Worm (Caenorhabditis elegans) whole organism, L4 larva: ENCODE results near the gene tmem-17.

Source experiments
- D1046.2 ChIP-seq: fragments of 200-800 bp; sonication (Bioruptor generic); IDR thresholded peaks from 2 replicates; pipeline ENCODE4 v1.3.6; 2022; ENCODE audit warnings: missing genetic modification characterization, missing compliant biosample characterization
- F26F4.8 ChIP-seq: fragments of 200-800 bp; sonication (Bioruptor generic); conservative IDR thresholded peaks from 2 replicates; pipeline ENCODE4 v1.3.6; 2022; ENCODE audit warnings: missing genetic modification characterization, missing compliant biosample characterization
- R02D3.7 ChIP-seq: fragments of 150-350 bp; sonication (generic microtip); optimal IDR thresholded peaks from 3 replicates; lab custom pipeline; 2014; ENCODE audit warnings: missing biosample characterization, missing genetic modification characterization
- T20F7.1 ChIP-seq: fragments of 200-800 bp; sonication (Bioruptor generic); optimal IDR thresholded peaks from 2 replicates; lab custom pipeline; 2018; ENCODE audit warnings: mild to moderate bottlenecking, missing genetic modification characterization, missing compliant biosample characterization
- T26A8.4 ChIP-seq: fragments of 200-800 bp; sonication (Bioruptor generic); IDR thresholded peaks from 2 replicates; pipeline ENCODE4 v1.3.6; 2022; ENCODE audit warnings: missing genetic modification characterization, missing compliant biosample characterization
- Y105C5A.15 ChIP-seq: fragments of 200-800 bp; sonication (Bioruptor generic); IDR thresholded peaks from 2 replicates; pipeline ENCODE4 v1.3.6; 2022; ENCODE audit warnings: missing genetic modification characterization, missing compliant biosample characterization
- aha-1 ChIP-seq: fragments of 150-350 bp; peaks from one replicate; lab custom pipeline; 2014; ENCODE audit warnings: missing biosample characterization, missing genetic modification characterization
- aly-2 ChIP-seq: sonication (generic microtip); optimal IDR thresholded peaks from 2 replicates; lab custom pipeline; 2018; ENCODE audit warnings: missing biosample characterization, missing genetic modification characterization
- attf-4 ChIP-seq: sonication (generic microtip); optimal IDR thresholded peaks from 3 replicates; lab custom pipeline; 2017; ENCODE audit warnings: missing biosample characterization, missing genetic modification characterization
- ceh-44 ChIP-seq: fragments of 200-800 bp; sonication (Bioruptor generic); IDR thresholded peaks from 2 replicates; pipeline ENCODE4 v1.3.6; 2022; ENCODE audit warnings: missing genetic modification reagents, missing genetic modification characterization, missing compliant biosample characterization
- ceh-62 ChIP-seq: sonication (generic microtip); optimal IDR thresholded peaks from 2 replicates; lab custom pipeline; 2017; ENCODE audit warnings: missing biosample characterization, missing genetic modification characterization
- daf-16 ChIP-seq, 3 experiments: sonication (generic microtip); optimal IDR thresholded peaks; 2 replicates each; lab custom pipeline; 2016 to 2017; ENCODE audit warnings: missing genetic modification characterization in 3 of 3, missing genetic modification reagents in 3 of 3, mild to moderate bottlenecking in 2 of 3, missing compliant biosample characterization in 2 of 3, missing biosample characterization in 1 of 3, moderate library complexity in 1 of 3
- daf-19 ChIP-seq: fragments of 200-800 bp; sonication (Bioruptor generic); conservative IDR thresholded peaks from 2 replicates; pipeline ENCODE4 v1.3.6; 2022; ENCODE audit warnings: missing genetic modification characterization, missing compliant biosample characterization
- dmd-8 ChIP-seq: fragments of 200-800 bp; sonication (Bioruptor generic); IDR thresholded peaks from 2 replicates; pipeline ENCODE4 v1.3.6; 2022; ENCODE audit warnings: missing genetic modification characterization, missing compliant biosample characterization
- dmd-9 ChIP-seq: fragments of 200-800 bp; sonication (Bioruptor generic); IDR thresholded peaks from 2 replicates; pipeline ENCODE4 v1.3.6; 2022; ENCODE audit warnings: missing genetic modification reagents, missing genetic modification characterization, missing compliant biosample characterization
- dpl-1 ChIP-seq: fragments of 150-350 bp; optimal IDR thresholded peaks from 2 replicates; lab custom pipeline; 2014; ENCODE audit warnings: missing biosample characterization, missing genetic modification reagents, missing genetic modification characterization
- dve-1 ChIP-seq: sonication (generic microtip); optimal IDR thresholded peaks from 2 replicates; lab custom pipeline; 2017; ENCODE audit warnings: antibody characterized with exemption, mild to moderate bottlenecking, missing genetic modification characterization, missing compliant biosample characterization; ENCODE audit not compliant: insufficient read depth
- egl-43 ChIP-seq: fragments of 200-800 bp; sonication (Bioruptor generic); IDR thresholded peaks from 2 replicates; pipeline ENCODE4 v1.3.6; 2022; ENCODE audit warnings: missing genetic modification reagents, missing genetic modification characterization, missing compliant biosample characterization
- fkh-10 ChIP-seq: fragments of 150-350 bp; optimal IDR thresholded peaks from 2 replicates; lab custom pipeline; 2014; ENCODE audit warnings: missing biosample characterization, missing genetic modification reagents, missing genetic modification characterization
- gei-8 ChIP-seq: fragments of 200-800 bp; sonication (Bioruptor generic); optimal IDR thresholded peaks from 2 replicates; lab custom pipeline; 2018; ENCODE audit warnings: mild to moderate bottlenecking, missing genetic modification characterization, missing compliant biosample characterization
- hlh-30 ChIP-seq: sonication (generic microtip); optimal IDR thresholded peaks from 2 replicates; lab custom pipeline; 2017; ENCODE audit warnings: antibody characterized with exemption, mild to moderate bottlenecking, missing genetic modification characterization, missing compliant biosample characterization; ENCODE audit not compliant: insufficient read depth
- jun-1 ChIP-seq: fragments of 150-350 bp; optimal IDR thresholded peaks from 2 replicates; lab custom pipeline; 2014; ENCODE audit warnings: missing biosample characterization, missing genetic modification reagents, missing genetic modification characterization
- lin-1 ChIP-seq: fragments of 200-800 bp; sonication (Bioruptor generic); IDR thresholded peaks from 2 replicates; pipeline ENCODE4 v1.3.6; 2022; ENCODE audit warnings: missing genetic modification reagents, missing genetic modification characterization, missing compliant biosample characterization
- lin-38 ChIP-seq: fragments of 200-800 bp; sonication (Bioruptor generic); IDR thresholded peaks from 2 replicates; pipeline ENCODE4 v1.3.6; 2022; ENCODE audit warnings: missing genetic modification reagents, missing genetic modification characterization, missing compliant biosample characterization
- lsy-2 ChIP-seq, 2 experiments: fragments of 150-350 bp in 1 of 2; sonication (generic microtip) in 1 of 2; optimal IDR thresholded peaks; 2 replicates each; lab custom pipeline; 2014 to 2017; ENCODE audit warnings: missing biosample characterization in 2 of 2, missing genetic modification characterization in 2 of 2
- mep-1 ChIP-seq: fragments of 150-350 bp; sonication (generic microtip); optimal IDR thresholded peaks from 3 replicates; lab custom pipeline; 2014; ENCODE audit warnings: missing biosample characterization, missing genetic modification characterization
- mes-2 ChIP-seq: sonication (generic microtip); optimal IDR thresholded peaks from 2 replicates; lab custom pipeline; 2016; ENCODE audit warnings: missing genotype, mild to moderate bottlenecking, missing genetic modification characterization, missing compliant biosample characterization; ENCODE audit not compliant: poor library complexity, severe bottlenecking
- mxl-3 ChIP-seq: fragments of 200-800 bp; sonication (Bioruptor generic); optimal IDR thresholded peaks from 2 replicates; lab custom pipeline; 2018; ENCODE audit warnings: mild to moderate bottlenecking, missing genetic modification characterization, missing compliant biosample characterization
- nhr-102 ChIP-seq: sonication (generic microtip); optimal IDR thresholded peaks from 2 replicates; lab custom pipeline; 2016; ENCODE audit warnings: mild to moderate bottlenecking, missing genetic modification characterization, moderate library complexity, missing compliant biosample characterization
- nhr-111 ChIP-seq: fragments of 200-800 bp; sonication (Bioruptor generic); optimal IDR thresholded peaks from 2 replicates; lab custom pipeline; 2018; ENCODE audit warnings: mild to moderate bottlenecking, missing genetic modification characterization, missing compliant biosample characterization
- nhr-28 ChIP-seq: fragments of 150-350 bp; optimal IDR thresholded peaks from 2 replicates; lab custom pipeline; 2014; ENCODE audit warnings: missing biosample characterization, missing genetic modification characterization
- nhr-42 ChIP-seq: fragments of 200-800 bp; sonication (Bioruptor generic); IDR thresholded peaks from 2 replicates; pipeline ENCODE4 v1.3.6; 2022; ENCODE audit warnings: missing genetic modification characterization, missing compliant biosample characterization
- nhr-6 ChIP-seq: fragments of 150-350 bp; optimal IDR thresholded peaks from 2 replicates; lab custom pipeline; 2014; ENCODE audit warnings: missing biosample characterization, missing genetic modification characterization
- pha-4 ChIP-seq, 2 experiments: fragments of 150-350 bp in 1 of 2; fragments of 200-800 bp in 1 of 2; sonication (Bioruptor generic) in 1 of 2; IDR thresholded peaks in 1 of 2; optimal IDR thresholded peaks in 1 of 2; 2 replicates each; pipeline versions ENCODE4 v1.3.6 to Lab custom; 2014 to 2022; ENCODE audit warnings: missing genetic modification characterization in 2 of 2, missing genetic modification reagents in 2 of 2, missing biosample characterization in 1 of 2, missing compliant biosample characterization in 1 of 2
- rbr-2 ChIP-seq: sonication (generic microtip); optimal IDR thresholded peaks from 2 replicates; lab custom pipeline; 2016; ENCODE audit warnings: missing genotype, missing genetic modification characterization, missing compliant biosample characterization
- saeg-2 ChIP-seq: fragments of 200-800 bp; sonication (Bioruptor generic); IDR thresholded peaks from 2 replicates; pipeline ENCODE4 v1.3.6; 2022; ENCODE audit warnings: missing genetic modification reagents, missing genetic modification characterization, missing compliant biosample characterization
- snpc-4 ChIP-seq: fragments of 150-350 bp; optimal IDR thresholded peaks from 2 replicates; lab custom pipeline; 2014; ENCODE audit warnings: missing biosample characterization, missing genetic modification characterization
- tag-97 ChIP-seq: fragments of 200-800 bp; sonication (Bioruptor generic); IDR thresholded peaks from 2 replicates; pipeline ENCODE4 v1.3.6; 2022; ENCODE audit warnings: missing genetic modification characterization, missing compliant biosample characterization
- unc-62 ChIP-seq, 3 experiments: fragments of 150-350 bp in 1 of 3; sonication (generic microtip); optimal IDR thresholded peaks in 2 of 3; peaks in 1 of 3; 1 replicate in 1 of 3; 2 replicates in 2 of 3; lab custom pipeline; 2014 to 2017; ENCODE audit warnings: missing biosample characterization in 3 of 3, missing genetic modification characterization in 3 of 3, missing genetic modification reagents in 3 of 3, missing genotype in 1 of 3
- vab-7 ChIP-seq: fragments of 200-800 bp; sonication (Bioruptor generic); IDR thresholded peaks from 2 replicates; pipeline ENCODE4 v1.3.6; 2022; ENCODE audit warnings: missing genetic modification reagents, missing genetic modification characterization, missing compliant biosample characterization
- zfp-2 ChIP-seq: sonication (generic microtip); optimal IDR thresholded peaks from 2 replicates; lab custom pipeline; 2016; ENCODE audit warnings: mild to moderate bottlenecking, missing genetic modification characterization, missing compliant biosample characterization
- ztf-7 ChIP-seq: fragments of 150-350 bp; optimal IDR thresholded peaks from 2 replicates; lab custom pipeline; 2014; ENCODE audit warnings: missing biosample characterization, missing genetic modification characterization

Gene tmem-17

DNA sequence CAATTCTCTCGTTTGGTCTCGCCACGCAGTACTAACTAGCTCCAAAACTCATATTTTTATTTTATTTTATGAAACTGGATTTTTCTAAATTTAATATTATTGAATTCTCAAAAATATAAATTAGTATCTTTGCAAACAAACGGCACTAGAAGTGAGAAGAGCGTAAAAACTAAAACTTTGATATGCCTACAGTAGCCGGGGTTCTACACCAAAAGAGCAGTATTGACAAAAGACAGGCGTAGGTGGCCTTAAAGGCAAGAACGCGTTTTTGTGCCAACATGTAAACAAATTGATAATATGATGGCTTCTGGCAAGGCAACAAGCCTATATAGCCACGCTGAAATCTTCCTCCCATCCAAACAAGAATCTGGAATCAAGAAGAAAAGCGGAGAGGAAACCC is 7.5 kb upstream of the tmem-17 start, which contains the start of gene R01H2.1:
Gene R01H2.1, plus strand, starts transcription at position 301 of the 400 bp plus-strand sequence.
- TF ChIP-seq ztf-7 (tag; lab: Kevin White, UChicago) (no peak), fkh-10 (no peak), ceh-44 (GFP tag; lab: Robert Waterston, UW) (no peak), daf-19 (GFP tag; lab: Robert Waterston, UW) (no peak), D1046.2 (no peak), rbr-2 (tag; lab: Kevin White, UChicago) (no peak), attf-4 (no peak), snpc-4 (tag; lab: Kevin White, UChicago) (no peak), nhr-28 (tag; lab: Kevin White, UChicago) (no peak), lin-1 (GFP tag; lab: Robert Waterston, UW) (no peak), egl-43 (GFP tag; lab: Robert Waterston, UW) (no peak), nhr-111 (no peak), vab-7 (GFP tag; lab: Robert Waterston, UW) (no peak), jun-1 (tag; lab: Kevin White, UChicago) (no peak), T20F7.1 (GFP tag; lab: Kevin White, UChicago) (no peak), pha-4 (GFP tag; IDR thresholded peaks at IDR 0.05; lab: Robert Waterston, UW) (no peak), pha-4 (tag; optimal IDR thresholded peaks at IDR 0.05; lab: Kevin White, UChicago) (no peak)

DNA sequence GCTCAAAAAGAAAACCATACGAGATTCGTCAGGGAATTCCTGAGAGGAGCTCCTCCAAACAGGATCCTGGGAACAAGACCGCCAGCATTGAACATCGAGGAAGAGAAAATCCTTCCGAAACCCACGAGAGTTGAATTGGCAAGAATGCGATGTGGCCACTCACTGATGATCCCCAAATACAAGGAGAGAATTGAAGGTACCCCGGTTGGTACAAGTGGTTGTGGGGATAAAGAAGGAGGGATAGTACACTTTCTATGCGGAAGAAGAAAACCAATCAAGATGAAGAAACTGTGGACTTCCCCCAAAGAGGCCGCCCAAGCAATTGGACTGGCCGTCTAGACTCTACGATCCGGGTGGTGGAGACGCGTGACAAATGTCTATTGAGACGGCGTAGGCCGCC is 7.0 kb upstream of the tmem-17 start:
- no peak for TF ChIP-seq fkh-10
- TF ChIP-seq saeg-2 = no peak
- TF ChIP-seq dve-1 (tag; lab: Kevin White, UChicago) = no peak
- TF ChIP-seq mxl-3 (GFP tag; lab: Kevin White, UChicago) = no peak
- TF ChIP-seq aha-1 (tag; lab: Kevin White, UChicago) = peak; percentile 93

DNA sequence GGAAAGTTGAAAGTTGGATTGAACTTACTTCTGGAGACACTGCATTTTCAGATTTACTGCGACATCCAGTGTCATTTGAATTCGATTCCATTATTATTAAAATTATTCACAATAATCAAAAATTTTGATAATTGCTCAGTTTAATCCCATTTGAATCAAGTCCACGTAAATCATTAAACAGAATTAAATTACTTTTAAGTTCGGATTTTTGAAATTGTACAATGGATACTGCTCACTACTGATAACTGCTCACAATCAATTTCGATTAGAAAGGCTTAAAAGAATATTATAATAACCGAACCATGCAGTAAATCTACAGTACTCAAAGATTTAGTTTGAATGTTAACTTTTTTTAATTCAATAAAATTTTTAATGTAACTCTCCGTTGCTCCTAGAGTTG is 5.9 kb upstream of the tmem-17 start, which contains the start of gene R01H2.4:
Gene R01H2.4, minus strand, starts transcription at position 101 of the 400 bp plus-strand sequence.
- TF ChIP-seq daf-19 (GFP tag; lab: Robert Waterston, UW) (no peak), nhr-6 (tag; lab: Kevin White, UChicago) (no peak)

DNA sequence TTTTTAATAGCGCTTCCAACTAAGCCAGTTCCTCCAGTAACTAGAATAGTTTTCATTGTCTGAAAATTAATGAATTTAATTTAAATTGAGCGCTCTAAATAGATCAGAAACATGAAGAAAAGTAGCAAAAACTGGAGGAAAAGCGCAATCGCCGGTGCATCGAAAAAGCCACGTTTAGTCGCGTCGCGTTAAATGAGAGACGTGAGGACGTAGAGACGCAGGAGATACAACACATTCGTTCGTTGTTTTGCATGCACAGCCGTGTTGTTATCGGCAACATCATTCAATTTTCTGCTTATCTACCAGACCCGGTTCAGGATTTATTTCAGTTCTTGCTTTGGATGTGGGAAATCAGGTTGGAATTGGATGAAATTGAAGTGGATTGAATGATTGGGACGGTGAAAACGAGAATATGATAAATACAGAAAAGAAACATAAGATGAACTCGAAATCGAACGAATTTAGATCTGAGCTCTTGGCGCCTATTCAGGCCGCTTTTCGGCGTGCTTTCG is 2.6 kb upstream of the tmem-17 start, which contains the start of gene ger-1:
Gene ger-1, minus strand, starts transcription at position 93 of the 512 bp plus-strand sequence.
- no peak for TF ChIP-seq Y105C5A.15
- TF ChIP-seq gei-8 (GFP tag; lab: Kevin White, UChicago) = no peak
- no peak for TF ChIP-seq nhr-42
- peak; percentile 39 for TF ChIP-seq aha-1 (tag; lab: Kevin White, UChicago)
- no peak for TF ChIP-seq nhr-102 (tag; lab: Kevin White, UChicago)
- TF ChIP-seq tag-97 (GFP tag; lab: Robert Waterston, UW) = no peak
- no peak for TF ChIP-seq dmd-9 (GFP tag; lab: Robert Waterston, UW)
- TF ChIP-seq zfp-2 (tag; lab: Kevin White, UChicago) = no peak
- TF ChIP-seq ceh-62 (tag; lab: Kevin White, UChicago) = no peak
- TF ChIP-seq R02D3.7 = no peak
- TF ChIP-seq T26A8.4 (GFP tag; lab: Robert Waterston, UW) = no peak
- no peak for TF ChIP-seq F26F4.8 (GFP tag; lab: Robert Waterston, UW)
- TF ChIP-seq mes-2 = peak; percentile 56

DNA sequence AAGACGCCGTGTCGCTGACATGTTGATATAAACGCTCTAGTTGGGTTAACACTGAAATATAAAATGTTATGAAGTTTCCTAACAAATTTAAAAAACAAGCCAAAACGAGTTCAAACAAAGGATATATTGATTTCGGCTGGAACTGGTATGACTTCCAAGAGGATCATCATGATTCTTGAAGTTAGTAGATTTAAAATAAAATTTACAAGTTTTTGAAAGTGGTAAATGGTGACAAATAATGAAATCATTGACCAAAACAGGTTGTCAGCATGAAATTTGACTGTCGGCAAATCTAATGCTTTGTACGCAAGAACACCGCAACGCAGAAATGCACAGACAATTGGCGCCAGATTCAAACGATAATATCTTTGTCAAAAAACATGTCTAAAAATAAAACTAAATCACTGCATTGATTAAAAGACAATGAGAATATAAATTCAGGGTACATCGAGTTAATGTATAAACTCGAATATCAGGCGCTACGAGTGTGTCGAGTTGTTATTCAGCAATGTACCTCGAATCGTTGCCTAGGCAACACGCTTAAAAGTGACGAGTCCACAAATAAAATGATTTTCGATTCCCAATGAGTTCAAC is 1.5 kb upstream of the tmem-17 start, which contains the start of the genes ubc-18 and R01H2.8:
Gene ubc-18, minus strand, starts transcription at position 51 of the 594 bp plus-strand sequence.
Gene R01H2.8, plus strand, starts transcription at position 544 of the 594 bp plus-strand sequence.
- no peak for TF ChIP-seq daf-19 (GFP tag; lab: Robert Waterston, UW)
- TF ChIP-seq T20F7.1 (GFP tag; lab: Kevin White, UChicago) = peak; percentile 20
- peak; percentile 91 for TF ChIP-seq dpl-1 (GFP tag; lab: Kevin White, UChicago)
- TF ChIP-seq aly-2 (tag; lab: Kevin White, UChicago) = no peak
- no peak for TF ChIP-seq dmd-8
- TF ChIP-seq mes-2 = peak; percentile 62
- peak; percentile 5 for TF ChIP-seq mep-1 (tag; lab: Kevin White, UChicago)
- TF ChIP-seq lin-38 (GFP tag; lab: Robert Waterston, UW) = peak; percentile 53
- no peak for TF ChIP-seq daf-16 (GFP tag; optimal IDR thresholded peaks at IDR 0.05; lab: Kevin White, UChicago)
- peak; percentile 48 for TF ChIP-seq daf-16 (tag; optimal IDR thresholded peaks at IDR 0.05; lab: Kevin White, UChicago)
- peak in 1 of 2 experiments; percentile 63 for TF ChIP-seq lsy-2 (tag; optimal IDR thresholded peaks at IDR 0.05; lab: Kevin White, UChicago)
- no peak for TF ChIP-seq unc-62 (GFP tag; optimal IDR thresholded peaks at IDR 0.05 in 1 of 2; lab: Kevin White, UChicago)
- TF ChIP-seq unc-62 (tag; optimal IDR thresholded peaks at IDR 0.05; lab: Kevin White, UChicago) = no peak
- TF ChIP-seq hlh-30 (tag; lab: Kevin White, UChicago) = peak; percentile 16
- TF ChIP-seq, all 104 proteins: peak for 8
